Worm (Caenorhabditis elegans): ENCODE results near the gene Y69A2AR.51.
A peak's percentile ranks its signal among the peaks of the same experiment; 100 is the strongest.

The Y69A2AR.51 gene

DNA sequence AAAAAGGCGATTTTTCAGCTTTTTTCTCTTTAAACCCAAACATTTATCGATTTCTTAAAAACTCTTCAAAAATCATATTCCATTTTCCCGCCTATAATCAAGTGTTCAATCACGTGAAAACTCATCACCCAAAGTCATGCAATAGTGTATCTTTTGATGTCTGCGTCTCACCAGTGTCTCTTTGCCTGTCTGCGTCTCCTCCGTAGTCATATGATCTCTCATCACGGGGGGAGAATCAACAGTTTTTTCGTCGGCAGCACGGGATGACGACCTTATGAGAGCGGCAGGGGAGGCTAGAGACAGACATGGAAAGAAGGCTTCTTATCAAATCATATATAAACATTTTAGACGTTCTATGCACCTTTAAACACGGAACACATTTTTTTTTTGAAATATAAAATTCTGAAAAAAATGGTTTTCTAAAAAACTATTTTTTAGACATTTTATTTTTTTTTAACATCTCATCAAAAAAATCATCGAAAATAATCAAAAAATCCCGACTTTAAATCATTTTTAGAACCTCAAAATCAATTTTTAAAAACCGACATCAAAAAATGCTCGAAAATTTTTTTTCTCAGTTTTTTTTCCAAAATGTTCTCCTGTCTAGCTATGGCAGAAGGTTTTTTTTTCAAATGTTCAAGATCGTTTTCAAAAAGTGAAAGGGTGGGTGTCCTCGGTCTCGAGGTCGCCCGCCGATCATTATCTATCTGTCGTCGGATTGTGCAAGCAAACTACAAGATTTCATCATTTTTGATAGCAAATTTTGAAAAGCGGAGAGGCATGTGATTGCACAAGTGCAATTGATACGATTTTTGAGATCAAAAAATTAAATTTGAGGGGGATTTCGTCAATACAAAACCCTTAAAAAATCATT is 30.0 kb downstream of the Y69A2AR.51 start (continued):
- TF ChIP-seq ceh-82 (tag; optimal IDR thresholded peaks at IDR 0.05) (no peak), zfp-2 (tag; optimal IDR thresholded peaks at IDR 0.05) (peak; percentile 24), nhr-48 (tag; optimal IDR thresholded peaks at IDR 0.05) (peak; percentile 96), ZK546.5 (tag; optimal IDR thresholded peaks at IDR 0.05) (no peak), dmd-8 (GFP tag; IDR thresholded peaks at IDR 0.05) (no peak), tra-1 (GFP tag; IDR thresholded peaks at IDR 0.05) (peak; percentile 99), ZK337.2 (GFP tag; IDR thresholded peaks at IDR 0.05) (peak; percentile 65; the same call in 1 of the 2 replicates), T20F7.1 (GFP tag; optimal IDR thresholded peaks at IDR 0.05) (peak; percentile 91), daf-8 (GFP tag; IDR thresholded peaks at IDR 0.05) (no peak), ceh-28 (tag; optimal IDR thresholded peaks at IDR 0.05) (peak; percentile 9), nhr-10 (tag; optimal IDR thresholded peaks at IDR 0.05) (peak; percentile 91), spr-3 (GFP tag; optimal IDR thresholded peaks at IDR 0.05) (peak; percentile 75), nhr-102 (tag; optimal IDR thresholded peaks at IDR 0.05) (peak; percentile 96), lsy-2 (tag; optimal IDR thresholded peaks at IDR 0.05) (peak; percentile 88 to 95), nhr-42 (GFP tag; IDR thresholded peaks at IDR 0.05) (peak; percentile 93), zip-11 (GFP tag; IDR thresholded peaks at IDR 0.05) (no peak), lin-13 (GFP tag; optimal IDR thresholded peaks at IDR 0.05) (peak; percentile 84), jun-1 (tag; optimal IDR thresholded peaks at IDR 0.05) (peak; percentile 95), lin-15B (tag; optimal IDR thresholded peaks at IDR 0.05) (no peak), attf-4 (tag; optimal IDR thresholded peaks at IDR 0.05) (no peak), egl-27 (tag; optimal IDR thresholded peaks at IDR 0.05) (no peak), F10B5.3 (tag; optimal IDR thresholded peaks at IDR 0.05) (no peak), vab-7 (GFP tag; IDR thresholded peaks at IDR 0.05) (peak; percentile 24), lin-1 (GFP tag; IDR thresholded peaks at IDR 0.05) (peak; percentile 95), mes-2 (tag; optimal IDR thresholded peaks at IDR 0.05; ENCODE audit: poor library complexity, severe bottlenecking) (peak; percentile 90), daf-12 (tag; optimal IDR thresholded peaks at IDR 0.05) (no peak), nhr-6 (tag; optimal IDR thresholded peaks at IDR 0.05) (peak; percentile 94), lin-39 (tag; optimal IDR thresholded peaks at IDR 0.05) (no peak), nhr-237 (tag; optimal IDR thresholded peaks at IDR 0.05) (no peak), unc-39 (tag; optimal IDR thresholded peaks at IDR 0.05) (no peak), daf-19 (GFP tag; conservative IDR thresholded peaks at IDR 0.05) (no peak), mxl-3 (GFP tag; optimal IDR thresholded peaks at IDR 0.05) (peak; percentile 84), ctbp-1 (GFP tag; IDR thresholded peaks at IDR 0.05) (peak; percentile 92), egl-43 (GFP tag; IDR thresholded peaks at IDR 0.05) (peak; percentile 82), F49E8.2 (tag; optimal IDR thresholded peaks at IDR 0.05; ENCODE audit: borderline replicate concordance) (no peak), hmg-1.1 (GFP tag; IDR thresholded peaks at IDR 0.05) (peak; percentile 95), F37D6.2 (tag; optimal IDR thresholded peaks at IDR 0.05) (peak; percentile 62), gei-8 (GFP tag; optimal IDR thresholded peaks at IDR 0.05) (peak; percentile 96), snpc-1.2 (GFP tag; IDR thresholded peaks at IDR 0.05) (peak; percentile 48), mep-1 (tag; optimal IDR thresholded peaks at IDR 0.05) (peak; percentile 97), ces-1 (GFP tag; optimal IDR thresholded peaks at IDR 0.05) (no peak), nhr-111 (GFP tag; optimal IDR thresholded peaks at IDR 0.05) (no peak), hlh-11 (tag; optimal IDR thresholded peaks at IDR 0.05) (peak; percentile 100), ceh-32 (tag; optimal IDR thresholded peaks at IDR 0.05; ENCODE audit: poor library complexity) (no peak), ceh-20 (GFP tag; IDR thresholded peaks at IDR 0.05) (peak; percentile 99), Y105C5A.15 (GFP tag; IDR thresholded peaks at IDR 0.05) (peak; percentile 77), nhr-77 (tag; optimal IDR thresholded peaks at IDR 0.05) (peak; percentile 98), cey-2 (tag; optimal IDR thresholded peaks at IDR 0.05; ENCODE audit: borderline replicate concordance, insufficient read depth) (peak; percentile 73), skn-1 (tag; optimal IDR thresholded peaks at IDR 0.05) (peak; percentile 91), fos-1 (tag; optimal IDR thresholded peaks at IDR 0.05) (peak; percentile 46)
